Fruit fly (Drosophila melanogaster) whole organism, prepupa: ENCODE data around the gene CG2061.

Source experiments
- CG11902 ChIP-seq: fragments of 200-800 bp; sonication (Bioruptor generic); optimal IDR thresholded peaks from 3 replicates; lab custom pipeline; 2016; ENCODE audit warnings: missing biosample characterization, missing genetic modification characterization
- CG6808 ChIP-seq: fragments of 200-800 bp; sonication (Bioruptor generic); optimal IDR thresholded peaks from 3 replicates; lab custom pipeline; 2017; ENCODE audit warnings: missing biosample characterization, missing genetic modification characterization, mild to moderate bottlenecking, moderate library complexity, missing genetic modification reagents
- Eip78C ChIP-seq: fragments of 200-800 bp; sonication (Bioruptor generic); peaks from one replicate; lab custom pipeline; 2016; ENCODE audit warnings: missing biosample characterization, missing genetic modification characterization
- Ets96B ChIP-seq: fragments of 200-800 bp; optimal IDR thresholded peaks from 2 replicates; lab custom pipeline; 2019; ENCODE audit warnings: missing biosample characterization, mild to moderate bottlenecking, missing genetic modification characterization, moderate library complexity
- Gug ChIP-seq: fragments of 200-800 bp; sonication (Bioruptor generic); IDR thresholded peaks from 2 replicates; pipeline ENCODE4 v1.3.6; 2022; ENCODE audit warnings: missing biosample characterization, missing genetic modification characterization
- Hr4 ChIP-seq: fragments of 200-800 bp; sonication (Bioruptor generic); optimal IDR thresholded peaks from 3 replicates; lab custom pipeline; 2016; ENCODE audit warnings: missing biosample characterization, missing genetic modification characterization
- Sox102F ChIP-seq: fragments of 200-800 bp; sonication (Bioruptor generic); optimal IDR thresholded peaks from 2 replicates; lab custom pipeline; 2016; ENCODE audit warnings: missing biosample characterization, mild to moderate bottlenecking, missing genetic modification characterization
- Sox14 ChIP-seq: fragments of 200-800 bp; sonication (Bioruptor generic); optimal IDR thresholded peaks from 3 replicates; lab custom pipeline; 2016; ENCODE audit warnings: missing biosample characterization, missing genetic modification characterization
- eg ChIP-seq: fragments of 200-800 bp; sonication (Bioruptor generic); IDR thresholded peaks from 3 replicates; pipeline ENCODE4 v1.3.6; 2022; ENCODE audit warnings: missing biosample characterization, missing genetic modification characterization
- fd59A ChIP-seq: fragments of 200-800 bp; sonication (Bioruptor generic); optimal IDR thresholded peaks from 2 replicates; lab custom pipeline; 2017; ENCODE audit warnings: missing biosample characterization, mild to moderate bottlenecking, missing genetic modification characterization, missing genetic modification reagents

DNA sequence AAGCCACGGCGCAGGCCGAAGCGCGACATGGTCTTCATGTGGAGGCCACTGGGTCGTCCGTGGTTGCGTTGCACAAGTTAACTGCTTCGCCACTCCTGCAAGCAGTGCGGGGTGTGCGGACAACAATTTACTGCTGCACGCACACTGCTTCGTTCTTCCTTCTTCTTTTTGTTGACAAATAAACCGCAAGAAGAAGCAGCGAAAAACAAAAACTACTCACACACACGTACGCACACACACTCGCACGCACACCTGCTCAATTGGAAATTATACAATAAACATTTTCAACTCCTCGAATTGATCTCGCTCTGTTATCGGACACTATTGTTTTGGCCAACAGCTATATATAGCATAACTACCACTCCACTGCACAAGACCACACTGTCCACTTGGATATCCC lies 31.3 kb downstream of the CG2061 start:
- no peak for TF ChIP-seq Sox14 (GFP tag; lab: Kevin White, UChicago)
- no peak for TF ChIP-seq Hr4 (GFP tag; lab: Kevin White, UChicago)
- TF ChIP-seq Ets96B (tag; lab: Kevin White, UChicago) = no peak
- no peak for TF ChIP-seq Sox102F (GFP tag; lab: Kevin White, UChicago)
- no peak for TF ChIP-seq CG6808 (GFP tag; lab: Kevin White, UChicago)
- no peak for TF ChIP-seq Gug (GFP tag; lab: Robert Waterston, UW)
- TF ChIP-seq CG11902 = no peak
- TF ChIP-seq eg (GFP tag; lab: Robert Waterston, UW) = 0 out of 3 replicates have a peak, but pooled peaks have one; percentile 11
- no peak for TF ChIP-seq Eip78C
- peak; percentile 13 for TF ChIP-seq fd59A (GFP tag; lab: Kevin White, UChicago)
